Worm (Caenorhabditis elegans) whole organism, L1 larva: ENCODE data around the gene mam-5.

ENCODE experiments used
- C16A3.4 ChIP-seq: fragments of 150-350 bp; optimal IDR thresholded peaks from 2 replicates; lab custom pipeline; 2014; ENCODE audit warnings: missing biosample characterization, missing genetic modification characterization
- F16B12.6 ChIP-seq: fragments of 150-350 bp; optimal IDR thresholded peaks from 2 replicates; lab custom pipeline; 2014; ENCODE audit warnings: missing biosample characterization, missing genetic modification characterization
- ceh-8 ChIP-seq: fragments of 200-800 bp; sonication (Bioruptor generic); optimal IDR thresholded peaks from 2 replicates; lab custom pipeline; 2018; ENCODE audit warnings: mild to moderate bottlenecking, missing genetic modification characterization, moderate library complexity, missing compliant biosample characterization
- ceh-82 ChIP-seq, 3 experiments: fragments of 150-350 bp in 1 of 3; sonication (generic microtip) in 2 of 3; optimal IDR thresholded peaks; 2 replicates each; lab custom pipeline; 2014 to 2017; ENCODE audit warnings: missing biosample characterization in 3 of 3, missing genetic modification characterization in 3 of 3
- ces-1 ChIP-seq: fragments of 150-350 bp; optimal IDR thresholded peaks from 2 replicates; lab custom pipeline; 2014; ENCODE audit warnings: missing biosample characterization, missing genetic modification reagents, missing genetic modification characterization
- dpl-1 ChIP-seq, 3 experiments: fragments of 150-350 bp in 2 of 3; sonication (generic microtip) in 1 of 3; optimal IDR thresholded peaks; 2 replicates each; lab custom pipeline; 2014 to 2017; ENCODE audit warnings: missing biosample characterization in 3 of 3, missing genetic modification characterization in 3 of 3, missing genetic modification reagents in 3 of 3
- dsc-1 ChIP-seq: sonication (generic microtip); optimal IDR thresholded peaks from 2 replicates; lab custom pipeline; 2016; ENCODE audit warnings: mild to moderate bottlenecking, missing genetic modification characterization, missing compliant biosample characterization
- efl-1 ChIP-seq, 4 experiments: fragments of 150-350 bp; optimal IDR thresholded peaks in 3 of 4; peaks in 1 of 4; 1 replicate in 1 of 4; 2 replicates in 3 of 4; lab custom pipeline; 2014; ENCODE audit warnings: missing biosample characterization in 2 of 4, missing genetic modification characterization in 2 of 4, missing genetic modification reagents in 2 of 4
- efl-3 ChIP-seq: fragments of 200-800 bp; sonication (Bioruptor generic); optimal IDR thresholded peaks from 2 replicates; lab custom pipeline; 2018; ENCODE audit warnings: mild to moderate bottlenecking, missing genetic modification characterization, missing compliant biosample characterization
- fkh-10 ChIP-seq: sonication (generic microtip); optimal IDR thresholded peaks from 2 replicates; lab custom pipeline; 2017; ENCODE audit warnings: missing biosample characterization, missing genetic modification reagents, missing genetic modification characterization
- fkh-4 ChIP-seq: sonication (generic microtip); optimal IDR thresholded peaks from 2 replicates; lab custom pipeline; 2016; ENCODE audit warnings: missing compliant biosample characterization, missing genetic modification characterization, borderline replicate concordance
- grh-1 ChIP-seq: fragments of 200-800 bp; sonication (Bioruptor generic); IDR thresholded peaks from 2 replicates; pipeline ENCODE4 v1.3.6; 2022; ENCODE audit warnings: missing genetic modification reagents, missing genetic modification characterization, missing compliant biosample characterization
- irx-1 ChIP-seq: sonication (generic microtip); optimal IDR thresholded peaks from 2 replicates; lab custom pipeline; 2016; ENCODE audit warnings: missing genetic modification characterization, missing compliant biosample characterization
- lin-14 ChIP-seq: fragments of 200-800 bp; sonication (Bioruptor generic); optimal IDR thresholded peaks from 2 replicates; lab custom pipeline; 2018; ENCODE audit warnings: mild to moderate bottlenecking, missing genetic modification characterization, moderate library complexity, missing compliant biosample characterization
- lin-35 ChIP-seq, 2 experiments: fragments of 150-350 bp; optimal IDR thresholded peaks; 2 replicates each; lab custom pipeline; 2014; ENCODE audit warnings: missing biosample characterization in 2 of 2, missing genetic modification characterization in 2 of 2, missing genetic modification reagents in 2 of 2
- lir-3 ChIP-seq: sonication (generic microtip); optimal IDR thresholded peaks from 2 replicates; lab custom pipeline; 2016; ENCODE audit warnings: mild to moderate bottlenecking, missing genetic modification characterization, moderate library complexity, missing compliant biosample characterization; ENCODE audit not compliant: poor library complexity
- lsy-2 ChIP-seq, 2 experiments: fragments of 150-350 bp; optimal IDR thresholded peaks; 2 replicates each; lab custom pipeline; 2014; ENCODE audit warnings: missing biosample characterization in 2 of 2, missing genetic modification characterization in 2 of 2
- mef-2 ChIP-seq: fragments of 150-350 bp; optimal IDR thresholded peaks from 2 replicates; lab custom pipeline; 2014; ENCODE audit warnings: missing biosample characterization, missing genetic modification characterization
- mep-1 ChIP-seq: fragments of 150-350 bp; optimal IDR thresholded peaks from 2 replicates; lab custom pipeline; 2014; ENCODE audit warnings: missing biosample characterization, missing genetic modification characterization
- nhr-47 ChIP-seq: sonication (generic microtip); optimal IDR thresholded peaks from 2 replicates; lab custom pipeline; 2016; ENCODE audit warnings: mild to moderate bottlenecking, missing genetic modification characterization, moderate library complexity, missing compliant biosample characterization
- nhr-71 ChIP-seq: sonication (generic microtip); optimal IDR thresholded peaks from 2 replicates; lab custom pipeline; 2016; ENCODE audit warnings: mild to moderate bottlenecking, missing genetic modification characterization, moderate library complexity, missing compliant biosample characterization
- pax-3 ChIP-seq: fragments of 200-800 bp; sonication (Bioruptor generic); optimal IDR thresholded peaks from 2 replicates; lab custom pipeline; 2018; ENCODE audit warnings: mild to moderate bottlenecking, missing genetic modification characterization, moderate library complexity, missing compliant biosample characterization
- pqm-1 ChIP-seq: sonication (generic microtip); optimal IDR thresholded peaks from 3 replicates; lab custom pipeline; 2017; ENCODE audit warnings: missing biosample characterization, missing genetic modification characterization
- rnt-1 ChIP-seq: sonication (generic microtip); optimal IDR thresholded peaks from 2 replicates; lab custom pipeline; 2016; ENCODE audit warnings: mild to moderate bottlenecking, missing genetic modification characterization, moderate library complexity, missing compliant biosample characterization
- sox-4 ChIP-seq: sonication (generic microtip); optimal IDR thresholded peaks from 2 replicates; lab custom pipeline; 2016; ENCODE audit warnings: missing genetic modification characterization, missing compliant biosample characterization
- swsn-7 ChIP-seq: sonication (generic microtip); optimal IDR thresholded peaks from 2 replicates; lab custom pipeline; 2016; ENCODE audit warnings: missing genetic modification characterization, missing compliant biosample characterization
- tbx-2 ChIP-seq: sonication (generic microtip); optimal IDR thresholded peaks from 2 replicates; lab custom pipeline; 2016; ENCODE audit warnings: missing genetic modification characterization, missing compliant biosample characterization
- tlp-1 ChIP-seq: fragments of 150-350 bp; optimal IDR thresholded peaks from 2 replicates; lab custom pipeline; 2014; ENCODE audit warnings: missing biosample characterization, missing genetic modification characterization
- unc-62 ChIP-seq: fragments of 150-350 bp; optimal IDR thresholded peaks from 2 replicates; lab custom pipeline; 2014; ENCODE audit warnings: missing biosample characterization, missing genetic modification reagents, missing genetic modification characterization
- vab-15 ChIP-seq: sonication (generic microtip); optimal IDR thresholded peaks from 2 replicates; lab custom pipeline; 2017; ENCODE audit warnings: missing genotype, mild to moderate bottlenecking, missing genetic modification characterization, missing compliant biosample characterization
- ztf-4 ChIP-seq: fragments of 150-350 bp; optimal IDR thresholded peaks from 2 replicates; lab custom pipeline; 2014; ENCODE audit warnings: missing biosample characterization, missing genetic modification characterization

mam-5 gene

ce11 chrV:9986177-9986576, 33.7 kb downstream of the mam-5 start, which contains the start of gene rmd-2:
Gene rmd-2 (minus strand): TSS chrV:9986277.
- TF ChIP-seq rnt-1 (peak; percentile 1), lin-35 (GFP tag; optimal IDR thresholded peaks at IDR 0.05; lab: Kevin White, UChicago) (peak in 1 of 2 experiments; percentile 16), pqm-1 (tag; lab: Kevin White, UChicago) (no peak)

ce11 chrV:9987688-9988087, 35.2 kb downstream of the mam-5 start, which contains the start of gene C27H6.8:
Gene C27H6.8 (minus strand): TSS chrV:9987788.
- TF ChIP-seq fkh-4 (tag; lab: Kevin White, UChicago) (no peak), efl-1 (optimal IDR thresholded peaks at IDR 0.05; lab: Kevin White, UChicago) (no peak), efl-1 (GFP tag; optimal IDR thresholded peaks at IDR 0.05 in 1 of 2; lab: Kevin White, UChicago) (peak in 1 of 2 experiments; percentile 15)

ce11 chrV:9991610-9992009, 39.1 kb downstream of the mam-5 start, which contains the start of the genes rde-1 and trpp-6:
Gene rde-1 (minus strand): TSS chrV:9991642.
Gene trpp-6 (plus strand): TSS chrV:9991895.
- TF ChIP-seq efl-1 (optimal IDR thresholded peaks at IDR 0.05; lab: Kevin White, UChicago) (peak in 1 of 2 experiments; percentile 45), efl-1 (GFP tag; optimal IDR thresholded peaks at IDR 0.05 in 1 of 2; lab: Kevin White, UChicago) (peak in 1 of 2 experiments; percentile 21), rnt-1 (peak; percentile 20), F16B12.6 (tag; lab: Kevin White, UChicago) (peak; percentile 82), sox-4 (tag; lab: Kevin White, UChicago) (no peak), lin-35 (GFP tag; optimal IDR thresholded peaks at IDR 0.05; lab: Kevin White, UChicago) (peak in 1 of 2 experiments; percentile 11), nhr-47 (tag; lab: Kevin White, UChicago) (peak; percentile 28), ceh-8 (GFP tag; lab: Kevin White, UChicago) (no peak), ces-1 (no peak), swsn-7 (tag; lab: Kevin White, UChicago) (peak; percentile 4), mep-1 (tag; lab: Kevin White, UChicago) (peak; percentile 35), lsy-2 (tag; optimal IDR thresholded peaks at IDR 0.05; lab: Kevin White, UChicago) (peak; percentile 6 to 13), dpl-1 (GFP tag; optimal IDR thresholded peaks at IDR 0.05; lab: Kevin White, UChicago) (peak in 2 of 3 experiments; percentile 15 to 32), nhr-71 (peak; percentile 7), C16A3.4 (tag; lab: Kevin White, UChicago) (no peak)

- no peak for TF ChIP-seq grh-1 (GFP tag; lab: Robert Waterston, UW)
Observed at ce11 chrV:9995791-9996190, 43.3 kb downstream of the mam-5 start, which contains the start of gene K08H10.6. Gene K08H10.6 (minus strand): TSS chrV:9995891.

- TF ChIP-seq irx-1 (tag; lab: Kevin White, UChicago): no peak
- no peak for TF ChIP-seq dsc-1
- TF ChIP-seq fkh-10: no peak
- TF ChIP-seq lin-14 (GFP tag; lab: Kevin White, UChicago): no peak
- TF ChIP-seq mef-2: no peak
- TF ChIP-seq C16A3.4 (tag; lab: Kevin White, UChicago): no peak
- TF ChIP-seq ceh-82 (tag; optimal IDR thresholded peaks at IDR 0.05; lab: Kevin White, UChicago): no peak
- no peak for TF ChIP-seq pax-3 (tag; lab: Kevin White, UChicago)
- no peak for TF ChIP-seq lir-3
- TF ChIP-seq ztf-4 (tag; lab: Kevin White, UChicago): no peak
- TF ChIP-seq efl-3: no peak
- no peak for TF ChIP-seq fkh-4 (tag; lab: Kevin White, UChicago)
- TF ChIP-seq unc-62 (GFP tag; lab: Kevin White, UChicago): no peak
- no peak for TF ChIP-seq tbx-2 (tag; lab: Kevin White, UChicago)
- no peak for TF ChIP-seq vab-15 (tag; lab: Kevin White, UChicago)
- TF ChIP-seq dpl-1 (GFP tag; optimal IDR thresholded peaks at IDR 0.05; lab: Kevin White, UChicago): no peak
- TF ChIP-seq tlp-1 (tag; lab: Kevin White, UChicago): no peak
Observed at ce11 chrV:10000760-10001159, 48.3 kb downstream of the mam-5 start, which contains the start of gene K08H10.10. Gene K08H10.10 (plus strand): TSS chrV:10001060.
